Fruit fly (Drosophila melanogaster): ENCODE results near the gene RasGAP1.

The RasGAP1 gene

dm6 chr3L:9836524-9837047, 18.5 kb downstream of the RasGAP1 start, which contains the start of gene I-2:
Gene I-2 (minus strand): TSS chr3L:9836805.
- TF ChIP-seq CG6254 (GFP tag; optimal IDR thresholded peaks at IDR 0.05) (no peak), NC2α (GFP tag; optimal IDR thresholded peaks at IDR 0.05) (no peak), MESR4 (GFP tag; optimal IDR thresholded peaks at IDR 0.05) (peak; percentile 48), CoRest (tag; optimal IDR thresholded peaks at IDR 0.05) (peak; percentile 34), crp (GFP tag; optimal IDR thresholded peaks at IDR 0.05) (peak in 1 of 2 experiments; percentile 41), CG10274 (GFP tag; optimal IDR thresholded peaks at IDR 0.05) (no peak), CG9932 (GFP tag; IDR thresholded peaks at IDR 0.05) (peak; percentile 70), CG2678 (tag; optimal IDR thresholded peaks at IDR 0.05) (no peak), NC2β (GFP tag; optimal IDR thresholded peaks at IDR 0.05) (peak; percentile 8), CG13894 (tag; optimal IDR thresholded peaks at IDR 0.05) (no peak), CG2116 (GFP tag; optimal IDR thresholded peaks at IDR 0.05) (peak; percentile 69), CG7963 (GFP tag; IDR thresholded peaks at IDR 0.05; ENCODE audit: partially characterized antibody) (peak; percentile 52; the same call in 2 of the 3 replicates), grau (tag; optimal IDR thresholded peaks at IDR 0.05) (peak; percentile 34), fd102C (GFP tag; optimal IDR thresholded peaks at IDR 0.05) (no peak), CG14860 (GFP tag; IDR thresholded peaks at IDR 0.05; ENCODE audit: partially characterized antibody) (peak; percentile 72), CG31388 (GFP tag; optimal IDR thresholded peaks at IDR 0.05) (no peak), CG1024 (GFP tag; IDR thresholded peaks at IDR 0.05) (no peak), CG34376 (GFP tag; optimal IDR thresholded peaks at IDR 0.05) (no peak), CG12391 (tag; optimal IDR thresholded peaks at IDR 0.05) (peak; percentile 41), Chrac-16 (GFP tag; optimal IDR thresholded peaks at IDR 0.05) (peak; percentile 12), zen2 (GFP tag; IDR thresholded peaks at IDR 0.05; ENCODE audit: partially characterized antibody) (peak; percentile 67; the same call in 1 of the 3 replicates), CG11504 (tag; optimal IDR thresholded peaks at IDR 0.05) (peak; percentile 45), Dad (GFP tag; optimal IDR thresholded peaks at IDR 0.05) (no peak), Opbp (GFP tag; IDR thresholded peaks at IDR 0.05; ENCODE audit: partially characterized antibody) (peak; percentile 84), CG2129 (GFP tag; IDR thresholded peaks at IDR 0.05; ENCODE audit: partially characterized antibody) (peak; percentile 60), CG8924 (tag; optimal IDR thresholded peaks at IDR 0.05) (peak; percentile 10), dpn (GFP tag; optimal IDR thresholded peaks at IDR 0.05) (peak in 1 of 2 experiments; percentile 25), Scr (GFP tag; IDR thresholded peaks at IDR 0.05; ENCODE audit: partially characterized antibody) (peak; percentile 86), Sry-δ (GFP tag; optimal IDR thresholded peaks at IDR 0.05) (peak; percentile 98), CG15601 (tag; optimal IDR thresholded peaks at IDR 0.05) (peak; percentile 44), CG2120 (GFP tag; optimal IDR thresholded peaks at IDR 0.05) (peak; percentile 54), lilli (GFP tag; optimal IDR thresholded peaks at IDR 0.05) (peak; percentile 58), Ets97D (GFP tag; optimal IDR thresholded peaks at IDR 0.05) (peak; percentile 16), CG9797 (GFP tag; optimal IDR thresholded peaks at IDR 0.05) (peak; percentile 31), Fer2 (tag; optimal IDR thresholded peaks at IDR 0.05) (no peak), CG34422 (GFP tag; IDR thresholded peaks at IDR 0.05) (peak; percentile 40; the same call in 1 of the 3 replicates), scrt (GFP tag; optimal IDR thresholded peaks at IDR 0.05) (no peak), vnd (GFP tag; IDR thresholded peaks at IDR 0.05; ENCODE audit: partially characterized antibody) (peak; percentile 73), inv (GFP tag; IDR thresholded peaks at IDR 0.05; ENCODE audit: partially characterized antibody) (peak; percentile 63), CG14710 (tag; optimal IDR thresholded peaks at IDR 0.05) (peak; percentile 59), Hr78 (GFP tag; optimal IDR thresholded peaks at IDR 0.05) (peak in 1 of 2 experiments; percentile 13), Dll (GFP tag; IDR thresholded peaks at IDR 0.05; ENCODE audit: partially characterized antibody) (peak; percentile 87), gsb (GFP tag; IDR thresholded peaks at IDR 0.05) (no peak), Deaf1 (tag; optimal IDR thresholded peaks at IDR 0.05) (no peak), aop (GFP tag; IDR thresholded peaks at IDR 0.05) (no peak), Hsf (GFP tag; optimal IDR thresholded peaks at IDR 0.05) (peak; percentile 39), CG6791 (GFP tag; IDR thresholded peaks at IDR 0.05; ENCODE audit: partially characterized antibody) (peak; percentile 88), Bgb (GFP tag; IDR thresholded peaks at IDR 0.05; ENCODE audit: partially characterized antibody) (peak; percentile 91)

All from whole organism, embryonic.